Fruit fly (Drosophila melanogaster) whole organism, embryonic: ENCODE results near the gene Targ1.

ENCODE experiments used
- B-H2 ChIP-seq: fragments of 200-800 bp; sonication (Bioruptor generic); optimal IDR thresholded peaks from 2 replicates; lab custom pipeline; 2018; ENCODE audit warnings: missing biosample characterization, mild to moderate bottlenecking, missing genetic modification characterization
- Bgb ChIP-seq: fragments of 200-800 bp; sonication (Bioruptor generic); IDR thresholded peaks from 2 replicates; pipeline ENCODE4 v1.3.6; 2022; ENCODE audit warnings: missing biosample characterization, missing genetic modification characterization; ENCODE audit not compliant: partially characterized antibody
- CG10209 ChIP-seq: fragments of 200-800 bp; sonication (Bioruptor generic); optimal IDR thresholded peaks from 3 replicates; lab custom pipeline; 2017; ENCODE audit warnings: missing biosample characterization, mild to moderate bottlenecking, missing genetic modification characterization, missing genetic modification reagents
- CG10462 ChIP-seq: fragments of 200-800 bp; sonication (Bioruptor generic); optimal IDR thresholded peaks from 2 replicates; lab custom pipeline; 2016; ENCODE audit warnings: missing biosample characterization, missing genetic modification characterization
- CG10959 ChIP-seq: fragments of 200-800 bp; sonication (Bioruptor generic); IDR thresholded peaks from 2 replicates; pipeline ENCODE4 v1.3.6; 2022; ENCODE audit warnings: missing biosample characterization, missing genetic modification characterization
- CG11093 ChIP-seq: fragments of 200-800 bp; sonication (Bioruptor generic); IDR thresholded peaks from 3 replicates; pipeline ENCODE4 v1.3.6; 2022; ENCODE audit warnings: missing biosample characterization, missing genetic modification characterization
- CG12391 ChIP-seq: fragments of 200-800 bp; sonication (Bioruptor generic); optimal IDR thresholded peaks from 3 replicates; lab custom pipeline; 2018; ENCODE audit warnings: missing biosample characterization, mild to moderate bottlenecking, missing genetic modification characterization, moderate library complexity
- CG12769 ChIP-seq: fragments of 200-800 bp; sonication (Bioruptor generic); optimal IDR thresholded peaks from 2 replicates; lab custom pipeline; 2019; ENCODE audit warnings: missing biosample characterization, mild to moderate bottlenecking, missing genetic modification characterization, moderate library complexity
- CG13424 ChIP-seq: fragments of 200-800 bp; sonication (Bioruptor generic); optimal IDR thresholded peaks from 2 replicates; lab custom pipeline; 2019; ENCODE audit warnings: missing biosample characterization, mild to moderate bottlenecking, missing genetic modification characterization, moderate library complexity
- CG15073 ChIP-seq: fragments of 200-800 bp; sonication (Bioruptor generic); optimal IDR thresholded peaks from 2 replicates; lab custom pipeline; 2016; ENCODE audit warnings: missing biosample characterization, missing genetic modification characterization
- CG15479 ChIP-seq: fragments of 200-800 bp; sonication (Bioruptor generic); optimal IDR thresholded peaks from 3 replicates; lab custom pipeline; 2019; ENCODE audit warnings: missing biosample characterization, mild to moderate bottlenecking, missing genetic modification characterization, moderate library complexity
- CG15696 ChIP-seq: fragments of 200-800 bp; sonication (Bioruptor generic); optimal IDR thresholded peaks from 2 replicates; lab custom pipeline; 2019; ENCODE audit warnings: missing biosample characterization, mild to moderate bottlenecking, missing genetic modification characterization, moderate library complexity
- CG1602 ChIP-seq: fragments of 200-800 bp; sonication (Bioruptor generic); optimal IDR thresholded peaks from 3 replicates; lab custom pipeline; 2016; ENCODE audit warnings: missing biosample characterization, missing genetic modification characterization
- CG1603 ChIP-seq: fragments of 200-800 bp; sonication (Bioruptor generic); optimal IDR thresholded peaks from 2 replicates; lab custom pipeline; 2019; ENCODE audit warnings: missing biosample characterization, mild to moderate bottlenecking, missing genetic modification characterization, moderate library complexity
- CG2889 ChIP-seq: fragments of 200-800 bp; sonication (Bioruptor generic); IDR thresholded peaks from 3 replicates; pipeline ENCODE4 v1.3.6; 2022; ENCODE audit warnings: missing biosample characterization, missing genetic modification characterization
- CG30431 ChIP-seq: fragments of 200-800 bp; sonication (Bioruptor generic); optimal IDR thresholded peaks from 2 replicates; lab custom pipeline; 2017; ENCODE audit warnings: missing biosample characterization, missing genetic modification characterization
- CG3163 ChIP-seq: fragments of 200-800 bp; sonication (Bioruptor generic); optimal IDR thresholded peaks from 3 replicates; lab custom pipeline; 2016; ENCODE audit warnings: missing biosample characterization, missing genetic modification characterization
- CG6683 ChIP-seq: fragments of 200-800 bp; sonication (Bioruptor generic); optimal IDR thresholded peaks from 2 replicates; lab custom pipeline; 2017; ENCODE audit warnings: missing biosample characterization, mild to moderate bottlenecking, missing genetic modification characterization, missing genetic modification reagents
- CG6813 ChIP-seq: fragments of 200-800 bp; sonication (Bioruptor generic); optimal IDR thresholded peaks from 2 replicates; lab custom pipeline; 2017; ENCODE audit warnings: missing biosample characterization, missing genetic modification characterization, mild to moderate bottlenecking, moderate library complexity, missing genetic modification reagents
- CG8944 ChIP-seq: fragments of 200-800 bp; sonication (Bioruptor generic); optimal IDR thresholded peaks from 3 replicates; lab custom pipeline; 2016; ENCODE audit warnings: missing biosample characterization, missing genetic modification characterization
- D19B ChIP-seq: fragments of 200-800 bp; sonication (Bioruptor generic); optimal IDR thresholded peaks from 2 replicates; lab custom pipeline; 2017; ENCODE audit warnings: missing biosample characterization, mild to moderate bottlenecking, missing genetic modification characterization
- Dfd ChIP-seq, 2 experiments: fragments of >200 bp; optimal IDR thresholded peaks; 2 replicates each; lab custom pipeline; 2017; ENCODE audit warnings: missing biosample characterization in 2 of 2, missing genetic modification characterization in 2 of 2
- Eip74EF ChIP-seq, 2 experiments: fragments of 200-800 bp in 1 of 2; fragments of >200 bp in 1 of 2; sonication (Bioruptor generic) in 1 of 2; optimal IDR thresholded peaks; 2 replicates each; lab custom pipeline; 2017 to 2019; ENCODE audit warnings: missing biosample characterization in 2 of 2, missing genetic modification characterization in 2 of 2, mild to moderate bottlenecking in 1 of 2, moderate library complexity in 1 of 2
- HLH4C ChIP-seq: fragments of 200-800 bp; sonication (Bioruptor generic); IDR thresholded peaks from 3 replicates; pipeline ENCODE4 v1.3.6; 2022; ENCODE audit warnings: missing biosample characterization, missing genetic modification characterization; ENCODE audit not compliant: partially characterized antibody
- Lpt ChIP-seq: fragments of >200 bp; optimal IDR thresholded peaks from 2 replicates; lab custom pipeline; 2018; ENCODE audit warnings: missing biosample characterization, missing genetic modification characterization
- Max ChIP-seq: fragments of 200-800 bp; sonication (Bioruptor generic); optimal IDR thresholded peaks from 2 replicates; lab custom pipeline; 2016; ENCODE audit warnings: missing biosample characterization, mild to moderate bottlenecking, missing genetic modification characterization
- Med ChIP-seq: fragments of 200-800 bp; sonication (Bioruptor generic); peaks from one replicate; lab custom pipeline; 2016; ENCODE audit warnings: missing biosample characterization, missing genetic modification characterization, mild to moderate bottlenecking, inconsistent platforms, moderate library complexity
- Nf-YB ChIP-seq: fragments of 200-800 bp; sonication (Bioruptor generic); optimal IDR thresholded peaks from 3 replicates; lab custom pipeline; 2019; ENCODE audit warnings: missing biosample characterization, mild to moderate bottlenecking, missing genetic modification characterization, moderate library complexity
- Oaz ChIP-seq: fragments of 200-800 bp; sonication (Bioruptor generic); IDR thresholded peaks from 2 replicates; pipeline ENCODE4 v1.3.6; 2022; ENCODE audit warnings: missing biosample characterization, missing genetic modification characterization
- Rfx ChIP-seq: fragments of 200-800 bp; sonication (Bioruptor generic); IDR thresholded peaks from 2 replicates; pipeline ENCODE4 v1.3.6; 2022; ENCODE audit warnings: missing biosample characterization, missing genetic modification characterization
- YL-1 ChIP-seq: fragments of 200-800 bp; sonication (Bioruptor generic); optimal IDR thresholded peaks from 3 replicates; lab custom pipeline; 2017; ENCODE audit warnings: missing biosample characterization, mild to moderate bottlenecking, missing genetic modification characterization
- disco-r ChIP-seq: fragments of 200-800 bp; sonication (Bioruptor generic); optimal IDR thresholded peaks from 2 replicates; lab custom pipeline; 2016; ENCODE audit warnings: missing biosample characterization, missing genetic modification characterization
- dysf ChIP-seq: fragments of 200-800 bp; sonication (Bioruptor generic); IDR thresholded peaks from 3 replicates; pipeline ENCODE4 v1.3.6; 2022; ENCODE audit warnings: missing biosample characterization, missing genetic modification characterization
- emc ChIP-seq: fragments of 200-800 bp; sonication (Bioruptor generic); optimal IDR thresholded peaks from 2 replicates; lab custom pipeline; 2016; ENCODE audit warnings: missing biosample characterization, missing genetic modification characterization
- fd3F ChIP-seq: fragments of 200-800 bp; sonication (Bioruptor generic); optimal IDR thresholded peaks from 2 replicates; lab custom pipeline; 2018; ENCODE audit warnings: missing biosample characterization, mild to moderate bottlenecking, missing genetic modification characterization, moderate library complexity
- grau ChIP-seq: fragments of 200-800 bp; optimal IDR thresholded peaks from 3 replicates; lab custom pipeline; 2019; ENCODE audit warnings: missing biosample characterization, mild to moderate bottlenecking, missing genetic modification characterization, moderate library complexity
- ken ChIP-seq: fragments of 200-800 bp; sonication (Bioruptor generic); IDR thresholded peaks from 3 replicates; pipeline ENCODE4 v1.3.6; 2022; ENCODE audit warnings: missing biosample characterization, missing genetic modification characterization
- lab ChIP-seq: fragments of 200-800 bp; sonication (Bioruptor generic); optimal IDR thresholded peaks from 3 replicates; lab custom pipeline; 2017; ENCODE audit warnings: missing biosample characterization, missing genetic modification characterization, mild to moderate bottlenecking, moderate library complexity, missing genetic modification reagents
- lola ChIP-seq, 3 experiments: fragments of >200 bp in 2 of 3; fragments of 200-800 bp in 1 of 3; sonication (Bioruptor generic) in 1 of 3; optimal IDR thresholded peaks; 2 replicates each; lab custom pipeline; 2017 to 2019; ENCODE audit warnings: missing biosample characterization in 3 of 3, missing genetic modification characterization in 3 of 3, mild to moderate bottlenecking in 1 of 3, moderate library complexity in 1 of 3
- mld ChIP-seq: fragments of 200-800 bp; sonication (Bioruptor generic); IDR thresholded peaks from 3 replicates; pipeline ENCODE4 v1.3.6; 2022; ENCODE audit warnings: missing biosample characterization, missing genetic modification characterization; ENCODE audit not compliant: partially characterized antibody
- nerfin-2 ChIP-seq: fragments of 200-800 bp; sonication (Bioruptor generic); IDR thresholded peaks from 2 replicates; pipeline ENCODE4 v1.3.6; 2022; ENCODE audit warnings: missing biosample characterization, missing genetic modification characterization; ENCODE audit not compliant: partially characterized antibody
- odd ChIP-seq: fragments of 200-800 bp; sonication (Bioruptor generic); optimal IDR thresholded peaks from 2 replicates; lab custom pipeline; 2017; ENCODE audit warnings: missing biosample characterization, mild to moderate bottlenecking, missing genetic modification characterization
- salm ChIP-seq: fragments of 200-800 bp; sonication (Bioruptor generic); optimal IDR thresholded peaks from 2 replicates; lab custom pipeline; 2018; ENCODE audit warnings: missing biosample characterization, mild to moderate bottlenecking, missing genetic modification characterization
- seq ChIP-seq: fragments of 200-800 bp; sonication (Bioruptor generic); IDR thresholded peaks from 2 replicates; pipeline ENCODE4 v1.3.6; 2022; ENCODE audit warnings: missing biosample characterization, missing genetic modification characterization
- sima ChIP-seq: fragments of 200-800 bp; sonication (Bioruptor generic); optimal IDR thresholded peaks from 2 replicates; lab custom pipeline; 2016; ENCODE audit warnings: missing biosample characterization, missing genetic modification characterization
- sob ChIP-seq: fragments of 200-800 bp; sonication (Bioruptor generic); IDR thresholded peaks from 2 replicates; pipeline ENCODE4 v1.3.6; 2022; ENCODE audit warnings: missing biosample characterization, missing genetic modification characterization
- sqz ChIP-seq: fragments of 200-800 bp; sonication (Bioruptor generic); optimal IDR thresholded peaks from 3 replicates; lab custom pipeline; 2018; ENCODE audit warnings: missing biosample characterization, mild to moderate bottlenecking, missing genetic modification characterization
- tna ChIP-seq: fragments of 200-800 bp; sonication (Bioruptor generic); IDR thresholded peaks from 2 replicates; pipeline ENCODE4 v1.3.6; 2022; ENCODE audit warnings: missing biosample characterization, missing genetic modification characterization; ENCODE audit not compliant: partially characterized antibody
- unc-4 ChIP-seq: fragments of 200-800 bp; sonication (Bioruptor generic); IDR thresholded peaks from 2 replicates; pipeline ENCODE4 v1.3.6; 2022; ENCODE audit warnings: missing biosample characterization, missing genetic modification characterization; ENCODE audit not compliant: partially characterized antibody
- vnd ChIP-seq: fragments of 200-800 bp; sonication (Bioruptor generic); IDR thresholded peaks from 3 replicates; pipeline ENCODE4 v1.3.6; 2022; ENCODE audit warnings: missing biosample characterization, missing genetic modification characterization; ENCODE audit not compliant: partially characterized antibody

Gene Targ1

DNA sequence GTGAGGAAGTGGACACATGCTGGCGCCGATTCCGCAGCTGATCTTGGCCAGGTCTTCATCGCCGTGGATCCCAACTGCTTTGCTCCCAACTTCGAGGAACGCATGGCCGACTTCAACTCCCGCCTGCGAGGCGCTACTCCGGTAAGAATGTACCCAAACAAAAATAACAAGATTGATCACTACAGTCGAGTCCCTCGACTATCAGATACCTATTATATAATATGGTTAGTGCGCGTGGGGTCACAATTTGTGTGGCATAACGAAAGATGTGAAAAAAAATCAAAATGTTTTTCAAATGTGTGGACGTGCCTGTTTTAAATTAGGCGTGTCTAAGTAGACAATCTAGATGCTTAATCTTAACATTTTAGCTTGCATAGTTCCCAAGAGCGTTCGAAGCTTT is 3.8 kb upstream of the Targ1 start (continued):
- TF ChIP-seq nerfin-2 (GFP tag; lab: Robert Waterston, UW): peak; percentile 51; the same call in 1 of the 2 replicates
- TF ChIP-seq CG15073 (GFP tag; lab: Kevin White, UChicago): no peak
- 0 out of 2 replicates have a peak, but pooled peaks have one; percentile 4 for TF ChIP-seq Rfx
- TF ChIP-seq CG13424 (tag; lab: Kevin White, UChicago): no peak
- no peak for TF ChIP-seq B-H2 (GFP tag; lab: Kevin White, UChicago)
- TF ChIP-seq Eip74EF (GFP tag; optimal IDR thresholded peaks at IDR 0.05; lab: Kevin White, UChicago): no peak
- no peak for TF ChIP-seq Dfd (GFP tag; optimal IDR thresholded peaks at IDR 0.05; lab: Kevin White, UChicago)
- TF ChIP-seq CG2889 (GFP tag; lab: Robert Waterston, UW): no peak
- no peak for TF ChIP-seq Oaz (GFP tag; lab: Robert Waterston, UW)
- peak; percentile 63; the same call in 1 of the 2 replicates for TF ChIP-seq tna (GFP tag; lab: Robert Waterston, UW)
- TF ChIP-seq CG8944 (GFP tag; lab: Kevin White, UChicago): no peak
- TF ChIP-seq CG12769 (tag; lab: Kevin White, UChicago): no peak
- no peak for TF ChIP-seq odd (GFP tag; lab: Kevin White, UChicago)
- TF ChIP-seq Nf-YB (GFP tag; lab: Kevin White, UChicago): no peak
- no peak for TF ChIP-seq disco-r
- no peak for TF ChIP-seq CG30431 (GFP tag; lab: Kevin White, UChicago)
- TF ChIP-seq CG15479 (GFP tag; lab: Kevin White, UChicago): no peak
- TF ChIP-seq CG10209 (GFP tag; lab: Kevin White, UChicago): no peak
- TF ChIP-seq CG10959 (GFP tag; lab: Robert Waterston, UW): no peak
- TF ChIP-seq CG10462: no peak
- TF ChIP-seq CG6813: no peak
- TF ChIP-seq lola (GFP tag; optimal IDR thresholded peaks at IDR 0.05; lab: Kevin White, UChicago): no peak
- TF ChIP-seq Bgb (GFP tag; lab: Robert Waterston, UW): peak; percentile 43; the same call in 1 of the 2 replicates
- TF ChIP-seq mld (GFP tag; lab: Robert Waterston, UW): 0 out of 3 replicates have a peak, but pooled peaks have one; percentile 45
- TF ChIP-seq grau (tag; lab: Kevin White, UChicago): no peak
- TF ChIP-seq vnd (GFP tag; lab: Robert Waterston, UW): peak; percentile 39; the same call in 1 of the 3 replicates
- peak; percentile 80 for TF ChIP-seq HLH4C (GFP tag; lab: Robert Waterston, UW)
- no peak for TF ChIP-seq sqz
- no peak for TF ChIP-seq lab (GFP tag; lab: Kevin White, UChicago)
- no peak for TF ChIP-seq CG1602 (GFP tag; lab: Kevin White, UChicago)
- no peak for TF ChIP-seq emc (GFP tag; lab: Kevin White, UChicago)
- TF ChIP-seq Lpt (GFP tag; lab: Kevin White, UChicago): no peak
- TF ChIP-seq unc-4 (GFP tag; lab: Robert Waterston, UW): no peak
- no peak for TF ChIP-seq Med (GFP tag; lab: Kevin White, UChicago)
- TF ChIP-seq CG11093: no peak
- TF ChIP-seq YL-1 (GFP tag; lab: Kevin White, UChicago): no peak
- no peak for TF ChIP-seq salm (tag; lab: Kevin White, UChicago)
- no peak for TF ChIP-seq CG12391
- no peak for TF ChIP-seq seq (GFP tag; lab: Robert Waterston, UW)
- no peak for TF ChIP-seq dysf
- TF ChIP-seq fd3F (GFP tag; lab: Kevin White, UChicago): no peak
- TF ChIP-seq CG3163 (GFP tag; lab: Kevin White, UChicago): no peak
- TF ChIP-seq ken: no peak
- no peak for TF ChIP-seq sima (GFP tag; lab: Kevin White, UChicago)
- no peak for TF ChIP-seq sob (GFP tag; lab: Robert Waterston, UW)
- TF ChIP-seq CG15696 (tag; lab: Kevin White, UChicago): no peak
- TF ChIP-seq Max: no peak
- no peak for TF ChIP-seq CG6683
- TF ChIP-seq D19B (GFP tag; lab: Kevin White, UChicago): peak; percentile 29
- no peak for TF ChIP-seq CG1603 (tag; lab: Kevin White, UChicago)
